Fruit fly (Drosophila melanogaster) whole organism, adult: ENCODE data around the gene Axn.

ENCODE experiments used
- CG33017 ChIP-seq: fragments of 200-800 bp; sonication (Bioruptor generic); optimal IDR thresholded peaks from 2 replicates; lab custom pipeline; 2018; ENCODE audit warnings: missing biosample characterization, mild to moderate bottlenecking, missing genetic modification characterization, moderate library complexity
- Hr96 ChIP-seq: fragments of 200-800 bp; sonication (Bioruptor generic); optimal IDR thresholded peaks from 2 replicates; lab custom pipeline; 2016; ENCODE audit warnings: missing biosample characterization, missing genetic modification characterization
- cic ChIP-seq: fragments of 200-800 bp; sonication (Bioruptor generic); optimal IDR thresholded peaks from 2 replicates; lab custom pipeline; 2017; ENCODE audit warnings: missing biosample characterization, mild to moderate bottlenecking, missing genetic modification characterization, moderate library complexity
- cnc ChIP-seq, 2 experiments: fragments of >200 bp; optimal IDR thresholded peaks; 2 replicates each; lab custom pipeline; 2017
- kay ChIP-seq: fragments of 200-800 bp; sonication (Bioruptor generic); peaks from one replicate; lab custom pipeline; 2016; ENCODE audit warnings: missing biosample characterization, missing genetic modification characterization, borderline replicate concordance

DNA sequence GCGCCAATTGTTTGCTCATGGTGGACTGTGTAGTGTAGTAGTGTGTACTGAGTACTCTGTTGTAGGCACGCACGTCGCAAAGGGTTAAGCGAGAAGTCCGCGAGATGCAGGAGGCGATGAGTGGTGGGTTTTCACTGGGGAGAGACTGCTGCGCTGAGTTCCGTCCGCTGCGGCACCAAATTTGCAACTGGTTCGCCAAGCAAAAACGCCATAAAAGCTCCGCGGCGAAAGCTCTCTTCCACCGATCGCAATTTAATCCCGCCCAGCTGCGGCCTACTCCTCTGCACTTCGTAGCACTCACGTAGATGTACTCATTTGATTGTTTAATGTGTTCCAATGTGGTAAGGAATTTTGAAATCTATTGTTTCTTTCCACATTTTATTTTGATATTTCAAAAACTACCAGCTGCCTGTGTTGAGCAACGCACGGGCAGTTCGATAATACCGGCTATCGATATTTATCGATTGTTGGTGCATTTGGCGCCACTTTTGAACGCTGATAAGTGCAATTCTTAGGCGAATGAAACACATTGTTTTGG is 7.6 kb upstream of the Axn start, which contains the start of gene CG7920:
- TF ChIP-seq CG33017 (peak; percentile 45), kay (no peak), Hr96 (peak; percentile 68), cic (GFP tag; lab: Kevin White, UChicago) (peak; percentile 31), cnc (optimal IDR thresholded peaks at IDR 0.05; lab: Kevin White, UChicago) (peak in 1 of 2 experiments; percentile 62)
